Worm (Caenorhabditis elegans) whole organism, late embryonic: ENCODE data around the gene rop-1.

Experiments
- ceh-14 ChIP-seq: sonication (generic microtip); optimal IDR thresholded peaks from 2 replicates; lab custom pipeline; 2016; ENCODE audit warnings: missing genotype, missing genetic modification characterization, missing compliant biosample characterization
- dmd-4 ChIP-seq: sonication (generic microtip); optimal IDR thresholded peaks from 2 replicates; lab custom pipeline; 2016; ENCODE audit warnings: borderline replicate concordance, missing genetic modification characterization, missing compliant biosample characterization
- dve-1 ChIP-seq: sonication (generic microtip); optimal IDR thresholded peaks from 2 replicates; lab custom pipeline; 2017; ENCODE audit warnings: antibody characterized with exemption, mild to moderate bottlenecking, missing genetic modification characterization, missing compliant biosample characterization
- hlh-30 ChIP-seq: sonication (generic microtip); optimal IDR thresholded peaks from 2 replicates; lab custom pipeline; 2017; ENCODE audit warnings: antibody characterized with exemption, missing genetic modification characterization, missing compliant biosample characterization; ENCODE audit not compliant: insufficient read depth
- nhr-11 ChIP-seq: fragments of 150-350 bp; optimal IDR thresholded peaks from 2 replicates; lab custom pipeline; 2014; ENCODE audit warnings: missing biosample characterization, missing genetic modification characterization
- npax-4 ChIP-seq: sonication (generic microtip); optimal IDR thresholded peaks from 2 replicates; lab custom pipeline; 2016; ENCODE audit warnings: missing genetic modification characterization, missing compliant biosample characterization
- pha-4 ChIP-seq: fragments of 150-350 bp; optimal IDR thresholded peaks from 2 replicates; lab custom pipeline; 2018; ENCODE audit warnings: missing biosample characterization, missing genetic modification reagents, missing genetic modification characterization
- pqm-1 ChIP-seq: sonication (generic microtip); optimal IDR thresholded peaks from 2 replicates; lab custom pipeline; 2016; ENCODE audit warnings: missing genetic modification characterization, missing compliant biosample characterization
- sox-2 ChIP-seq: fragments of 200-800 bp; sonication (Bioruptor generic); IDR thresholded peaks from 2 replicates; pipeline ENCODE4 v1.3.6; 2022; ENCODE audit warnings: missing genetic modification reagents, missing genetic modification characterization, missing compliant biosample characterization
- unc-55 ChIP-seq: sonication (generic microtip); optimal IDR thresholded peaks from 2 replicates; lab custom pipeline; 2017; ENCODE audit warnings: missing biosample characterization, missing genetic modification reagents, missing genetic modification characterization
- unc-86 ChIP-seq: sonication (generic microtip); optimal IDR thresholded peaks from 2 replicates; lab custom pipeline; 2016; ENCODE audit warnings: missing genetic modification characterization, missing compliant biosample characterization

- TF ChIP-seq sox-2: no peak
- no peak for TF ChIP-seq pqm-1
- no peak for TF ChIP-seq npax-4 (tag; lab: Kevin White, UChicago)
- no peak for TF ChIP-seq hlh-30 (tag; lab: Kevin White, UChicago)
- TF ChIP-seq nhr-11 (tag; lab: Kevin White, UChicago): no peak
- no peak for TF ChIP-seq dmd-4 (tag; lab: Kevin White, UChicago)
- TF ChIP-seq ceh-14 (tag; lab: Kevin White, UChicago): no peak
- TF ChIP-seq dve-1 (tag; lab: Kevin White, UChicago): no peak
- no peak for TF ChIP-seq pha-4 (tag; lab: Kevin White, UChicago)
- TF ChIP-seq unc-86 (tag; lab: Kevin White, UChicago): no peak
- no peak for TF ChIP-seq unc-55 (GFP tag; lab: Kevin White, UChicago)
Observed at ce11 chrV:10229222-10229879, 25.5 kb downstream of the rop-1 start, which contains the start of the genes pyt-1 and fipr-7.
